Fruit fly (Drosophila melanogaster) whole organism, embryonic: ENCODE results near the gene kek6.

ENCODE experiments used
- CG12942 ChIP-seq: fragments of 200-800 bp; sonication (Bioruptor generic); optimal IDR thresholded peaks from 3 replicates; lab custom pipeline; 2016; ENCODE audit warnings: missing biosample characterization, missing genetic modification characterization
- CG15269 ChIP-seq: fragments of 200-800 bp; sonication (Bioruptor generic); optimal IDR thresholded peaks from 2 replicates; lab custom pipeline; 2018; ENCODE audit warnings: missing biosample characterization, mild to moderate bottlenecking, missing genetic modification characterization, moderate library complexity
- CG1603 ChIP-seq: fragments of 200-800 bp; sonication (Bioruptor generic); optimal IDR thresholded peaks from 2 replicates; lab custom pipeline; 2019; ENCODE audit warnings: missing biosample characterization, mild to moderate bottlenecking, missing genetic modification characterization, moderate library complexity
- CG17186 ChIP-seq: fragments of 200-800 bp; sonication (Bioruptor generic); optimal IDR thresholded peaks from 3 replicates; lab custom pipeline; 2017; ENCODE audit warnings: missing biosample characterization, missing genetic modification reagents, missing genetic modification characterization
- CG17829 ChIP-seq: fragments of 200-800 bp; optimal IDR thresholded peaks from 2 replicates; lab custom pipeline; 2019; ENCODE audit warnings: missing biosample characterization, mild to moderate bottlenecking, missing genetic modification characterization, moderate library complexity
- CG18262 ChIP-seq: fragments of 200-800 bp; optimal IDR thresholded peaks from 3 replicates; lab custom pipeline; 2019; ENCODE audit warnings: missing biosample characterization, mild to moderate bottlenecking, missing genetic modification characterization, moderate library complexity
- CG2129 ChIP-seq: fragments of 200-800 bp; sonication (Bioruptor generic); IDR thresholded peaks from 2 replicates; pipeline ENCODE4 v1.3.6; 2022; ENCODE audit warnings: missing biosample characterization, missing genetic modification characterization; ENCODE audit not compliant: partially characterized antibody
- CG2678 ChIP-seq: fragments of 200-800 bp; sonication (Bioruptor generic); optimal IDR thresholded peaks from 3 replicates; lab custom pipeline; 2019; ENCODE audit warnings: missing biosample characterization, mild to moderate bottlenecking, missing genetic modification characterization, moderate library complexity
- CG2712 ChIP-seq: fragments of 200-800 bp; optimal IDR thresholded peaks from 3 replicates; lab custom pipeline; 2019; ENCODE audit warnings: missing biosample characterization, mild to moderate bottlenecking, missing genetic modification characterization, moderate library complexity
- CG31441 ChIP-seq: fragments of 200-800 bp; sonication (Bioruptor generic); IDR thresholded peaks from 2 replicates; pipeline ENCODE4 v1.3.6; 2022; ENCODE audit warnings: missing biosample characterization, missing genetic modification characterization
- CG33557 ChIP-seq: fragments of 200-800 bp; sonication (Bioruptor generic); optimal IDR thresholded peaks from 2 replicates; lab custom pipeline; 2019; ENCODE audit warnings: missing biosample characterization, mild to moderate bottlenecking, missing genetic modification characterization, moderate library complexity
- CG3407 ChIP-seq: fragments of 200-800 bp; sonication (Bioruptor generic); optimal IDR thresholded peaks from 2 replicates; lab custom pipeline; 2018; ENCODE audit warnings: missing biosample characterization, mild to moderate bottlenecking, missing genetic modification characterization
- CG3995 ChIP-seq: fragments of 200-800 bp; sonication (Bioruptor generic); optimal IDR thresholded peaks from 3 replicates; lab custom pipeline; 2016; ENCODE audit warnings: missing biosample characterization, missing genetic modification characterization
- CG4360 ChIP-seq: fragments of 200-800 bp; sonication (Bioruptor generic); IDR thresholded peaks from 2 replicates; pipeline ENCODE4 v1.3.6; 2022; ENCODE audit warnings: missing biosample characterization, missing genetic modification characterization
- CG7963 ChIP-seq: fragments of 200-800 bp; sonication (Bioruptor generic); IDR thresholded peaks from 3 replicates; pipeline ENCODE4 v1.3.6; 2022; ENCODE audit warnings: missing biosample characterization, missing genetic modification characterization; ENCODE audit not compliant: partially characterized antibody
- CG8765 ChIP-seq: fragments of 200-800 bp; sonication (Bioruptor generic); IDR thresholded peaks from 2 replicates; pipeline ENCODE4 v1.3.6; 2022; ENCODE audit warnings: missing biosample characterization, missing genetic modification characterization
- Dp ChIP-seq: fragments of 200-800 bp; sonication (Bioruptor generic); optimal IDR thresholded peaks from 2 replicates; lab custom pipeline; 2018; ENCODE audit warnings: missing biosample characterization, mild to moderate bottlenecking, missing genetic modification characterization, moderate library complexity
- Fer2 ChIP-seq: fragments of 200-800 bp; sonication (Bioruptor generic); optimal IDR thresholded peaks from 2 replicates; lab custom pipeline; 2018; ENCODE audit warnings: missing biosample characterization, mild to moderate bottlenecking, missing genetic modification characterization, moderate library complexity
- Hr3 ChIP-seq: fragments of 200-800 bp; sonication (Bioruptor generic); optimal IDR thresholded peaks from 3 replicates; lab custom pipeline; 2016; ENCODE audit warnings: missing biosample characterization, missing genetic modification characterization
- Neu2 ChIP-seq: fragments of 200-800 bp; sonication (Bioruptor generic); optimal IDR thresholded peaks from 3 replicates; lab custom pipeline; 2016; ENCODE audit warnings: missing biosample characterization, missing genetic modification characterization, borderline replicate concordance
- Stat92E ChIP-seq, 3 experiments: fragments of >200 bp in 2 of 3; fragments of 200-800 bp in 1 of 3; sonication (Bioruptor generic) in 1 of 3; optimal IDR thresholded peaks; 2 replicates each; lab custom pipeline; 2017 to 2019; ENCODE audit warnings: missing biosample characterization in 3 of 3, missing genetic modification characterization in 3 of 3, mild to moderate bottlenecking in 1 of 3, moderate library complexity in 1 of 3
- ap ChIP-seq: fragments of 200-800 bp; sonication (Bioruptor generic); IDR thresholded peaks from 2 replicates; pipeline ENCODE4 v1.3.6; 2022; ENCODE audit warnings: missing biosample characterization, missing genetic modification characterization
- ara ChIP-seq: fragments of 200-800 bp; sonication (Bioruptor generic); IDR thresholded peaks from 2 replicates; pipeline ENCODE4 v1.3.6; 2022; ENCODE audit warnings: missing biosample characterization, missing genetic modification characterization
- croc ChIP-seq: fragments of 200-800 bp; sonication (Bioruptor generic); conservative IDR thresholded peaks from 3 replicates; pipeline ENCODE4 v1.3.6; 2022; ENCODE audit warnings: missing biosample characterization, missing genetic modification characterization
- crol ChIP-seq: fragments of 200-800 bp; sonication (Bioruptor generic); IDR thresholded peaks from 2 replicates; pipeline ENCODE4 v1.3.6; 2022; ENCODE audit warnings: missing biosample characterization, missing genetic modification characterization
- dan ChIP-seq: fragments of 200-800 bp; sonication (Bioruptor generic); IDR thresholded peaks from 2 replicates; pipeline ENCODE4 v1.3.6; 2022; ENCODE audit warnings: missing biosample characterization, missing genetic modification characterization
- dysf ChIP-seq: fragments of 200-800 bp; sonication (Bioruptor generic); IDR thresholded peaks from 3 replicates; pipeline ENCODE4 v1.3.6; 2022; ENCODE audit warnings: missing biosample characterization, missing genetic modification characterization
- fu2 ChIP-seq: fragments of 200-800 bp; sonication (Bioruptor generic); optimal IDR thresholded peaks from 2 replicates; lab custom pipeline; 2016; ENCODE audit warnings: missing biosample characterization, missing genetic modification characterization
- gcm ChIP-seq: fragments of 200-800 bp; sonication (Bioruptor generic); optimal IDR thresholded peaks from 2 replicates; lab custom pipeline; 2019; ENCODE audit warnings: missing biosample characterization, mild to moderate bottlenecking, missing genetic modification characterization, moderate library complexity
- gem ChIP-seq: fragments of 200-800 bp; sonication (Bioruptor generic); optimal IDR thresholded peaks from 2 replicates; lab custom pipeline; 2019; ENCODE audit warnings: missing biosample characterization, mild to moderate bottlenecking, missing genetic modification characterization, moderate library complexity
- gsb-n ChIP-seq: fragments of 200-800 bp; sonication (Bioruptor generic); optimal IDR thresholded peaks from 3 replicates; lab custom pipeline; 2018; ENCODE audit warnings: missing biosample characterization, mild to moderate bottlenecking, missing genetic modification characterization
- ham ChIP-seq: fragments of 200-800 bp; sonication (Bioruptor generic); IDR thresholded peaks from 2 replicates; pipeline ENCODE4 v1.3.6; 2022; ENCODE audit warnings: missing biosample characterization, missing genetic modification characterization
- hbn ChIP-seq: fragments of 200-800 bp; sonication (Bioruptor generic); IDR thresholded peaks from 2 replicates; pipeline ENCODE4 v1.3.6; 2022; ENCODE audit warnings: missing biosample characterization, missing genetic modification characterization; ENCODE audit not compliant: partially characterized antibody
- hth ChIP-seq: fragments of >200 bp; optimal IDR thresholded peaks from 2 replicates; lab custom pipeline; 2017; ENCODE audit warnings: inconsistent platforms
- lov ChIP-seq, 2 experiments: fragments of 200-800 bp in 1 of 2; fragments of >200 bp in 1 of 2; sonication (Bioruptor generic) in 1 of 2; IDR thresholded peaks in 1 of 2; optimal IDR thresholded peaks in 1 of 2; 2 replicates in 1 of 2; 3 replicates in 1 of 2; pipeline versions ENCODE4 v1.3.6 to Lab custom; 2017 to 2022; ENCODE audit warnings: missing biosample characterization in 1 of 2, missing genetic modification characterization in 1 of 2
- nerfin-1 ChIP-seq: fragments of 200-800 bp; sonication (Bioruptor generic); optimal IDR thresholded peaks from 3 replicates; lab custom pipeline; 2019; ENCODE audit warnings: missing biosample characterization, mild to moderate bottlenecking, missing genetic modification characterization, moderate library complexity
- nom ChIP-seq: fragments of 200-800 bp; sonication (Bioruptor generic); optimal IDR thresholded peaks from 2 replicates; lab custom pipeline; 2017; ENCODE audit warnings: missing biosample characterization, missing genetic modification characterization, mild to moderate bottlenecking, moderate library complexity, missing genetic modification reagents
- onecut ChIP-seq: fragments of 200-800 bp; sonication (Bioruptor generic); IDR thresholded peaks from 2 replicates; pipeline ENCODE4 v1.3.6; 2022; ENCODE audit warnings: missing biosample characterization, missing genetic modification characterization
- pb ChIP-seq: fragments of 200-800 bp; sonication (Bioruptor generic); optimal IDR thresholded peaks from 3 replicates; lab custom pipeline; 2016; ENCODE audit warnings: missing biosample characterization, missing genetic modification characterization
- phol ChIP-seq: fragments of 200-800 bp; sonication (Bioruptor generic); optimal IDR thresholded peaks from 3 replicates; lab custom pipeline; 2018; ENCODE audit warnings: missing biosample characterization, mild to moderate bottlenecking, missing genetic modification characterization, moderate library complexity
- salm ChIP-seq: fragments of 200-800 bp; sonication (Bioruptor generic); optimal IDR thresholded peaks from 2 replicates; lab custom pipeline; 2018; ENCODE audit warnings: missing biosample characterization, mild to moderate bottlenecking, missing genetic modification characterization
- stwl ChIP-seq: fragments of 200-800 bp; sonication (Bioruptor generic); optimal IDR thresholded peaks from 3 replicates; lab custom pipeline; 2018; ENCODE audit warnings: missing biosample characterization, mild to moderate bottlenecking, missing genetic modification characterization, moderate library complexity
- tap ChIP-seq: fragments of 200-800 bp; optimal IDR thresholded peaks from 3 replicates; lab custom pipeline; 2019; ENCODE audit warnings: missing biosample characterization, mild to moderate bottlenecking, missing genetic modification characterization, moderate library complexity
- unc-4 ChIP-seq: fragments of 200-800 bp; sonication (Bioruptor generic); IDR thresholded peaks from 2 replicates; pipeline ENCODE4 v1.3.6; 2022; ENCODE audit warnings: missing biosample characterization, missing genetic modification characterization; ENCODE audit not compliant: partially characterized antibody
- unpg ChIP-seq: fragments of 200-800 bp; sonication (Bioruptor generic); optimal IDR thresholded peaks from 3 replicates; lab custom pipeline; 2018; ENCODE audit warnings: missing biosample characterization, mild to moderate bottlenecking, missing genetic modification characterization, moderate library complexity
- wek ChIP-seq: fragments of 200-800 bp; sonication (Bioruptor generic); optimal IDR thresholded peaks from 3 replicates; lab custom pipeline; 2018; ENCODE audit warnings: missing biosample characterization, mild to moderate bottlenecking, missing genetic modification characterization, moderate library complexity
- wor ChIP-seq: fragments of 200-800 bp; sonication (Bioruptor generic); IDR thresholded peaks from 2 replicates; pipeline ENCODE4 v1.3.6; 2022; ENCODE audit warnings: missing biosample characterization, missing genetic modification characterization
- zen ChIP-seq: fragments of 200-800 bp; sonication (Bioruptor generic); optimal IDR thresholded peaks from 3 replicates; lab custom pipeline; 2018; ENCODE audit warnings: missing biosample characterization, mild to moderate bottlenecking, missing genetic modification characterization, moderate library complexity

The kek6 gene

dm6 chr3R:31704524-31705215 lies 82.7 kb downstream of the kek6 start (continued):
- TF ChIP-seq unpg (peak; percentile 48), CG7963 (GFP tag; lab: Robert Waterston, UW) (no peak), CG3407 (GFP tag; lab: Kevin White, UChicago) (peak; percentile 11), wek (GFP tag; lab: Kevin White, UChicago) (no peak), Fer2 (tag; lab: Kevin White, UChicago) (no peak), phol (tag; lab: Kevin White, UChicago) (peak; percentile 69), CG4360 (no peak), CG18262 (tag; lab: Kevin White, UChicago) (peak; percentile 81), Neu2 (GFP tag; lab: Kevin White, UChicago) (no peak), CG2678 (tag; lab: Kevin White, UChicago) (peak; percentile 1), CG12942 (GFP tag; lab: Kevin White, UChicago) (no peak), unc-4 (GFP tag; lab: Robert Waterston, UW) (no peak), wor (no peak; the same call in 1 of the 2 replicates), CG2712 (tag; lab: Kevin White, UChicago) (peak; percentile 88), gcm (GFP tag; lab: Kevin White, UChicago) (peak; percentile 72), CG3995 (GFP tag; lab: Kevin White, UChicago) (no peak), zen (peak; percentile 88), CG1603 (tag; lab: Kevin White, UChicago) (peak; percentile 48), CG31441 (GFP tag; lab: Robert Waterston, UW) (peak; percentile 63), nom (GFP tag; lab: Kevin White, UChicago) (no peak), dysf (GFP tag; lab: Robert Waterston, UW) (0 out of 3 replicates have a peak, but pooled peaks have one; percentile 20), crol (GFP tag; lab: Robert Waterston, UW) (peak; percentile 32; the same call in 1 of the 2 replicates), CG17829 (tag; lab: Kevin White, UChicago) (peak; percentile 79), ap (GFP tag; lab: Robert Waterston, UW) (0 out of 2 replicates have a peak, but pooled peaks have one; percentile 24), CG17186 (GFP tag; lab: Kevin White, UChicago) (no peak), CG8765 (GFP tag; lab: Robert Waterston, UW) (peak; percentile 73; the same call in 1 of the 2 replicates), nerfin-1 (tag; lab: Kevin White, UChicago) (peak; percentile 36), gem (tag; lab: Kevin White, UChicago) (peak; percentile 79), salm (no peak), onecut (GFP tag; lab: Robert Waterston, UW) (peak; percentile 29; the same call in 1 of the 2 replicates), tap (tag; lab: Kevin White, UChicago) (peak; percentile 13), pb (GFP tag; lab: Kevin White, UChicago) (no peak), fu2 (GFP tag; lab: Kevin White, UChicago) (no peak), dan (peak; percentile 71), Hr3 (GFP tag; lab: Kevin White, UChicago) (peak; percentile 44), CG2129 (GFP tag; lab: Robert Waterston, UW) (no peak), hbn (no peak), gsb-n (tag; lab: Kevin White, UChicago) (peak; percentile 51), croc (GFP tag; lab: Robert Waterston, UW) (peak; percentile 53; the same call in 2 of the 3 replicates), stwl (tag; lab: Kevin White, UChicago) (peak; percentile 50), ara (GFP tag; lab: Robert Waterston, UW) (peak; percentile 83), Stat92E (GFP tag; optimal IDR thresholded peaks at IDR 0.05; lab: Kevin White, UChicago) (no peak), ham (GFP tag; lab: Robert Waterston, UW) (no peak), hth (lab: Kevin White, UChicago) (no peak), Dp (GFP tag; lab: Kevin White, UChicago) (no peak), CG15269 (tag; lab: Kevin White, UChicago) (no peak), CG33557 (GFP tag; lab: Kevin White, UChicago) (peak; percentile 76), lov (optimal IDR thresholded peaks at IDR 0.05; lab: Kevin White, UChicago) (no peak), lov (GFP tag; IDR thresholded peaks at IDR 0.05; lab: Robert Waterston, UW) (peak; percentile 75; the same call in 2 of the 3 replicates)
